Worm (Caenorhabditis elegans): Measurements from ENCODE around the gene F41G3.21.

F41G3.21 gene

DNA sequence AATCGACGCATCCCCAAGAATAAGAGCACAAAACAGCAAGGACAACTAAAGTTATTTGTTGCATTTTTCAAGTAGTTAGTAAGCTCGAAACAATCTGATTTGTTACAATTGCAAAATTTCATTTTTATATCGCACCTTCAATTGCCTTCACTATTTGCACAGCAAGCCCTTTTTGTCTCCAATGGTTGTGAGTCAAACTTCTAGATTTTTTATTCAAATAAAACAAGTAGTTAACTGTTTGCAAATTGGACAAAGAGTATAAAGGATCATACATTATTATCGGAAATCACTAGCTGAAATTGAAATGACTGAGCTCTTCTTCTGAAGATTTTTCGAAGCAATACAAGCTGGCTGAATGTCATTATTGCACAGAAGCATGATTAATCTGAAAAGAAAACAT lies at the start of gene F41G3.21:
Gene F41G3.21, minus strand, starts transcription at position 101 of the 400 bp plus-strand sequence.
- TF ChIP-seq lin-35 (GFP tag; optimal IDR thresholded peaks at IDR 0.05) (no peak), fkh-10 (GFP tag; optimal IDR thresholded peaks at IDR 0.05) (no peak), snpc-4 (tag; optimal IDR thresholded peaks at IDR 0.05) (no peak), skn-1 (tag; optimal IDR thresholded peaks at IDR 0.05) (no peak)

DNA sequence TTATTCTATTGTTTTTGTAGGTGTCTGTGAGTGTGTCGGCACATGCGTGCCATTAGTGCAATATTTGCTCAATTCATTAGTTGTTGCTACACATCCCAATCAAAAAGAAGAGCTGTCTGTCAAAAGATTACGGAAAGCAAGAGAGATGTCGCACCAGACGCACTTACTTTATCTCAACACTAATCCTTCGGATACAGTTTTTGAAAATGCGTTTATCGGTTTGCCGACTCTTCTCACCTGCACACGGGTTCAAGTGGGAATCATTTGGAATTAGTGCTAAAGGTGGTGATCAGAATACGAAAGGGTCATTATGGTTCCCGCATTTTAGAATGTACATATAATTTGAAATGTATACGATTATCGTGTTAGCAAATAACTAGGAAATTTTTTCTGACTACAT lies 48.5 kb upstream of the F41G3.21 start:
- TF ChIP-seq swsn-7 (tag; optimal IDR thresholded peaks at IDR 0.05) (no peak), ceh-90 (tag; optimal IDR thresholded peaks at IDR 0.05) (no peak), isw-1 (GFP tag; IDR thresholded peaks at IDR 0.05) (no peak), unc-130 (tag; optimal IDR thresholded peaks at IDR 0.05) (no peak), F16B12.6 (tag; optimal IDR thresholded peaks at IDR 0.05) (no peak), zag-1 (tag; optimal IDR thresholded peaks at IDR 0.05) (no peak), nhr-76 (tag; optimal IDR thresholded peaks at IDR 0.05) (no peak), zip-4 (GFP tag; optimal IDR thresholded peaks at IDR 0.05) (no peak), sptf-1 (tag; optimal IDR thresholded peaks at IDR 0.05) (no peak), Y116A8C.19 (tag; optimal IDR thresholded peaks at IDR 0.05; ENCODE audit: borderline replicate concordance) (no peak), elt-2 (tag; optimal IDR thresholded peaks at IDR 0.05) (no peak), pax-3 (tag; optimal IDR thresholded peaks at IDR 0.05) (no peak), unc-62 (GFP tag; optimal IDR thresholded peaks at IDR 0.05) (no peak), ceh-63 (GFP tag; optimal IDR thresholded peaks at IDR 0.05) (no peak), lir-3 (tag; optimal IDR thresholded peaks at IDR 0.05; ENCODE audit: poor library complexity) (no peak)

DNA sequence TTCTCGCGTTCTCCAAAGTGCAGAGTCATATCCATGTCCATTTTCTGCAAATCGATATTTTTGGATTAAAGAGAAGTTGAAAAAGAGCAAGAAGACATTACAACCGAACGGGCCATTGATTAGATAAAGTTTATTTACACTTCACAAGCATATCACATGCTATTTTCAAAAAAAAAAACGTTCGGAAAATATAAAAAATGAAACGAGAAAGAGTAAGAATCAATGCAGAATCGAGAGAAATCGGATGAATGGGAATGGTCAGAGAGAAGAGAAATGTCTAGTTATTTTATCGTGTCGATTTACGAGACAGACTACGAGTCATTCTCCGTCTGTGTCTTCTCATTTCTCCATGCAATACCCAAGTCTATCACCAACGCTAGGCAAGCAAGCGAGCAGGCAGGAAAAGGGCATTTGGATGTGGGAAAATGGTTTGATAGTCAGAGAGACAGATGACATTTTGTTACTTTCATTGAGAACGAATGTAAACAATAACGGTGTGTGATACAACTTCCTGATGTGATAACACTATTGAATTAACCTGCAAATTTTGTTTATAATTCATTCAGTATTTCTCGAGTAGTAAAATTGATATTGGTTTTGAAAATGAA lies 47.5 kb upstream of the F41G3.21 start, which contains the start of gene F31E8.4:
Gene F31E8.4, minus strand, starts transcription at position 51 of the 608 bp plus-strand sequence.
- TF ChIP-seq ets-5 (GFP tag; IDR thresholded peaks at IDR 0.05) (no peak), nhr-12 (tag; optimal IDR thresholded peaks at IDR 0.05) (no peak), fkh-4 (tag; optimal IDR thresholded peaks at IDR 0.05; ENCODE audit: borderline replicate concordance) (no peak), mef-2 (tag; optimal IDR thresholded peaks at IDR 0.05) (no peak), blmp-1 (tag; optimal IDR thresholded peaks at IDR 0.05) (peak; percentile 67), hlh-4 (tag; optimal IDR thresholded peaks at IDR 0.05) (no peak), fkh-8 (tag; optimal IDR thresholded peaks at IDR 0.05) (no peak), lin-39 (tag; optimal IDR thresholded peaks at IDR 0.05) (no peak), C04F5.9 (tag; optimal IDR thresholded peaks at IDR 0.05) (no peak), xbp-1 (tag; optimal IDR thresholded peaks at IDR 0.05) (no peak), sptf-1 (tag; optimal IDR thresholded peaks at IDR 0.05) (no peak), ama-1 (optimal IDR thresholded peaks at IDR 0.05) (no peak), grh-1 (GFP tag; IDR thresholded peaks at IDR 0.05) (no peak), sup-37 (GFP tag; optimal IDR thresholded peaks at IDR 0.05) (no peak), unc-98 (GFP tag; IDR thresholded peaks at IDR 0.05) (no peak), irx-1 (tag; optimal IDR thresholded peaks at IDR 0.05) (no peak), mep-1 (tag; optimal IDR thresholded peaks at IDR 0.05) (peak; percentile 12), nhr-76 (tag; optimal IDR thresholded peaks at IDR 0.05) (no peak), lin-15B (tag; optimal IDR thresholded peaks at IDR 0.05) (no peak), lin-14 (GFP tag; optimal IDR thresholded peaks at IDR 0.05) (peak; percentile 81), nhr-19 (GFP tag; conservative IDR thresholded peaks at IDR 0.05) (no peak), dsc-1 (tag; optimal IDR thresholded peaks at IDR 0.05) (no peak), nhr-84 (tag; optimal IDR thresholded peaks at IDR 0.05) (no peak), nhr-11 (tag; optimal IDR thresholded peaks at IDR 0.05) (no peak), rnt-1 (tag; optimal IDR thresholded peaks at IDR 0.05) (peak; percentile 14), zag-1 (tag; optimal IDR thresholded peaks at IDR 0.05) (no peak), Y116A8C.19 (tag; optimal IDR thresholded peaks at IDR 0.05; ENCODE audit: borderline replicate concordance) (no peak), lir-3 (tag; optimal IDR thresholded peaks at IDR 0.05; ENCODE audit: poor library complexity) (no peak), lin-35 (GFP tag; optimal IDR thresholded peaks at IDR 0.05) (peak in 1 of 2 experiments; percentile 39), elt-2 (tag; optimal IDR thresholded peaks at IDR 0.05) (peak; percentile 30), lsy-2 (tag; optimal IDR thresholded peaks at IDR 0.05) (peak in 1 of 2 experiments; percentile 19), vab-15 (tag; optimal IDR thresholded peaks at IDR 0.05) (no peak), jun-1 (tag; optimal IDR thresholded peaks at IDR 0.05) (no peak), ceh-8 (GFP tag; optimal IDR thresholded peaks at IDR 0.05) (no peak), alr-1 (tag; optimal IDR thresholded peaks at IDR 0.05; ENCODE audit: borderline replicate concordance) (no peak), ceh-90 (tag; optimal IDR thresholded peaks at IDR 0.05) (no peak), nhr-71 (tag; optimal IDR thresholded peaks at IDR 0.05) (peak; percentile 22), fkh-10 (GFP tag; optimal IDR thresholded peaks at IDR 0.05) (no peak), nhr-28 (tag; optimal IDR thresholded peaks at IDR 0.05) (no peak)

All from whole organism, L1 larva.